Fruit fly (Drosophila melanogaster): ENCODE results near the gene Nek2.

Gene Nek2

dm6 chrX:7934679-7935078 lies 43.2 kb upstream of the Nek2 start, which contains the start of gene RpS14b (continued):
- TF ChIP-seq ro (GFP tag; IDR thresholded peaks at IDR 0.05) = no peak
- peak; percentile 10 for TF ChIP-seq dmrt99B (tag; optimal IDR thresholded peaks at IDR 0.05)
- peak; percentile 35 for TF ChIP-seq cwo (GFP tag; optimal IDR thresholded peaks at IDR 0.05)
- TF ChIP-seq ewg (GFP tag; optimal IDR thresholded peaks at IDR 0.05) = peak; percentile 59
- peak; percentile 49 for TF ChIP-seq MESR4 (GFP tag; optimal IDR thresholded peaks at IDR 0.05)
- TF ChIP-seq CG11085 (GFP tag; IDR thresholded peaks at IDR 0.05) = peak; percentile 68
- peak; percentile 80 for TF ChIP-seq bbx (GFP tag; IDR thresholded peaks at IDR 0.05; ENCODE audit: partially characterized antibody)
- TF ChIP-seq HLH54F (GFP tag; optimal IDR thresholded peaks at IDR 0.05) = peak; percentile 45
- TF ChIP-seq Bdp1 (GFP tag; optimal IDR thresholded peaks at IDR 0.05) = peak; percentile 22
- peak; percentile 66 for TF ChIP-seq CG2120 (GFP tag; optimal IDR thresholded peaks at IDR 0.05)
- TF ChIP-seq CG10147 (GFP tag; optimal IDR thresholded peaks at IDR 0.05) = no peak
- no peak for TF ChIP-seq B-H1 (GFP tag; IDR thresholded peaks at IDR 0.05)
- peak; percentile 6 for TF ChIP-seq nerfin-1 (tag; optimal IDR thresholded peaks at IDR 0.05)
- TF ChIP-seq Camta (GFP tag; optimal IDR thresholded peaks at IDR 0.05) = peak; percentile 37
- no peak for TF ChIP-seq pan (optimal IDR thresholded peaks at IDR 0.05)
- peak in 1 of 2 experiments; percentile 74 for TF ChIP-seq pan (GFP tag; optimal IDR thresholded peaks at IDR 0.05 in 1 of 2, IDR thresholded peaks at IDR 0.05 in 1 of 2)
- TF ChIP-seq CG15479 (GFP tag; optimal IDR thresholded peaks at IDR 0.05) = peak; percentile 81
- peak; percentile 43 for TF ChIP-seq CG10274 (GFP tag; optimal IDR thresholded peaks at IDR 0.05)
- TF ChIP-seq sqz (GFP tag; optimal IDR thresholded peaks at IDR 0.05) = peak; percentile 77
- no peak for TF ChIP-seq CG8281 (tag; optimal IDR thresholded peaks at IDR 0.05)
- no peak for TF ChIP-seq org-1 (GFP tag; optimal IDR thresholded peaks at IDR 0.05)
- TF ChIP-seq p53 (GFP tag; optimal IDR thresholded peaks at IDR 0.05) = peak; percentile 23
- TF ChIP-seq fru (optimal IDR thresholded peaks at IDR 0.05) = no peak
- peak; percentile 65; the same call in 2 of the 3 replicates for TF ChIP-seq dysf (GFP tag; IDR thresholded peaks at IDR 0.05)
- peak; percentile 45 for TF ChIP-seq CG12391 (tag; optimal IDR thresholded peaks at IDR 0.05)
- 0 out of 2 replicates have a peak, but pooled peaks have one; percentile 5 for TF ChIP-seq esg (GFP tag; conservative IDR thresholded peaks at IDR 0.05)
- no peak for TF ChIP-seq TFAM (GFP tag; optimal IDR thresholded peaks at IDR 0.05)
- TF ChIP-seq Fer2 (tag; optimal IDR thresholded peaks at IDR 0.05) = peak; percentile 38
- peak; percentile 51 for TF ChIP-seq wdn (GFP tag; IDR thresholded peaks at IDR 0.05)
- no peak for TF ChIP-seq exex (tag; optimal IDR thresholded peaks at IDR 0.05)
- peak; percentile 51 for TF ChIP-seq unpg (GFP tag; optimal IDR thresholded peaks at IDR 0.05)
- TF ChIP-seq Rx (GFP tag; IDR thresholded peaks at IDR 0.05) = peak; percentile 67
- TF ChIP-seq CG2889 (GFP tag; IDR thresholded peaks at IDR 0.05) = peak; percentile 53; the same call in 1 of the 3 replicates
- TF ChIP-seq gce (GFP tag; IDR thresholded peaks at IDR 0.05) = peak; percentile 72; the same call in 2 of the 3 replicates
- peak; percentile 32 for TF ChIP-seq CG2129 (GFP tag; IDR thresholded peaks at IDR 0.05; ENCODE audit: partially characterized antibody)
- no peak for TF ChIP-seq CG8359 (GFP tag; optimal IDR thresholded peaks at IDR 0.05; ENCODE audit: borderline replicate concordance)
- peak; percentile 52; the same call in 2 of the 3 replicates for TF ChIP-seq mld (GFP tag; IDR thresholded peaks at IDR 0.05; ENCODE audit: partially characterized antibody)
- TF ChIP-seq CG30431 (GFP tag; optimal IDR thresholded peaks at IDR 0.05) = no peak
- peak; percentile 25 for TF ChIP-seq CG10979 (tag; optimal IDR thresholded peaks at IDR 0.05)
- TF ChIP-seq yki (optimal IDR thresholded peaks at IDR 0.05) = no peak
- no peak for TF ChIP-seq CG10959 (GFP tag; IDR thresholded peaks at IDR 0.05)
- peak; percentile 42; the same call in 1 of the 2 replicates for TF ChIP-seq CG10321 (GFP tag; IDR thresholded peaks at IDR 0.05)
- TF ChIP-seq CG8944 (GFP tag; optimal IDR thresholded peaks at IDR 0.05) = no peak
- TF ChIP-seq repo (GFP tag; optimal IDR thresholded peaks at IDR 0.05) = peak; percentile 28
- peak; percentile 38 for TF ChIP-seq CG12299 (tag; optimal IDR thresholded peaks at IDR 0.05)
- peak; percentile 80 for TF ChIP-seq sob (GFP tag; IDR thresholded peaks at IDR 0.05)
- peak; percentile 98 for TF ChIP-seq CG2116 (GFP tag; optimal IDR thresholded peaks at IDR 0.05)
- no peak for TF ChIP-seq az2 (GFP tag; optimal IDR thresholded peaks at IDR 0.05)
- TF ChIP-seq BtbVII (GFP tag; optimal IDR thresholded peaks at IDR 0.05) = peak; percentile 61
- TF ChIP-seq Dip2 (GFP tag; IDR thresholded peaks at IDR 0.05) = no peak
- peak; percentile 88 for TF ChIP-seq caup (GFP tag; optimal IDR thresholded peaks at IDR 0.05; ENCODE audit: severe bottlenecking)

Measured in whole organism, embryonic.